Fruit fly (Drosophila melanogaster): ENCODE results near the gene Cyp28d2.

DNA sequence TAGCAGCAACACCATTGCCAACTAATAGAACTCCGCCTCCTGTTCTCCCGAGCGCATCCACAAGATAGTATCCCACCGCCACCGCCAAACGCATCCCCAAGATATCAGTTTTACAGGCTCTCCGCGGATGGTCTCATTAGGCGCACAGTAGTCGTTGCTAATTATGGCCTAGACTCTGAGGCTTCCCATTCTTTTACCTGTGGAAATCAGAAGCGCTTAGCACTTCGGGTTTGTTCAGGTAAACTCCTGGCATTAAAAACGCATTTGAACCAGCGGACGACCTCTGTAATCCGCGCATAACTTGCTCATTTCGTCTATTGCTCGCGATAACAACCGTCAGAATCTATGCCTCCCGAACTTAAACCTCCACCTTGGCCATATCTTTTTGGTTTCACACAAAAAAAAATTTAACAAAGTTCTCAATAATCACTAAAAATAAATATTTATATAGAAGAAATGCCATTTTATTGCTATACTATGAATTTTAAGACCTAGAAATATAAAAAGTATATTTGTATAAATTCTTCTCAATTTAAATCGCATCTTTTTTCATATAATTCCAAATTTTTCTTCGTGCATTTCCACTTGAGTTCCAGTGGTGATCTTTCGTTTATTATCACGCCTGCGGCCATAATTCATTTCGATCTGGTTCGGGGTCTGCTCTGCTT, 31.0 kb downstream of the Cyp28d2 start:
- TF ChIP-seq CG17806 (tag; optimal IDR thresholded peaks at IDR 0.05) (peak; percentile 56), CG14655 (GFP tag; optimal IDR thresholded peaks at IDR 0.05) (no peak), CG13204 (GFP tag; optimal IDR thresholded peaks at IDR 0.05) (no peak), rn (GFP tag; IDR thresholded peaks at IDR 0.05) (no peak)
